Fruit fly (Drosophila melanogaster) whole organism, embryonic: ENCODE measurements around the gene CG32202.

Source experiments
- CG14050 ChIP-seq: fragments of 200-800 bp; sonication (Bioruptor generic); IDR thresholded peaks from 3 replicates; pipeline ENCODE4 v1.3.6; 2022; ENCODE audit warnings: missing biosample characterization, missing genetic modification characterization
- CG6854 ChIP-seq: fragments of 200-800 bp; sonication (Bioruptor generic); optimal IDR thresholded peaks from 3 replicates; lab custom pipeline; 2017; ENCODE audit warnings: missing biosample characterization, mild to moderate bottlenecking, missing genetic modification characterization
- Eip74EF ChIP-seq, 2 experiments: fragments of 200-800 bp in 1 of 2; fragments of >200 bp in 1 of 2; sonication (Bioruptor generic) in 1 of 2; optimal IDR thresholded peaks; 2 replicates each; lab custom pipeline; 2017 to 2019; ENCODE audit warnings: missing biosample characterization in 2 of 2, missing genetic modification characterization in 2 of 2, mild to moderate bottlenecking in 1 of 2, moderate library complexity in 1 of 2
- Ets97D ChIP-seq: fragments of 200-800 bp; sonication (Bioruptor generic); optimal IDR thresholded peaks from 3 replicates; lab custom pipeline; 2016; ENCODE audit warnings: missing biosample characterization, missing genetic modification characterization
- h ChIP-seq: fragments of >200 bp; optimal IDR thresholded peaks from 2 replicates; lab custom pipeline; 2017
- nerfin-2 ChIP-seq: fragments of 200-800 bp; sonication (Bioruptor generic); IDR thresholded peaks from 2 replicates; pipeline ENCODE4 v1.3.6; 2022; ENCODE audit warnings: missing biosample characterization, missing genetic modification characterization; ENCODE audit not compliant: partially characterized antibody
- seq ChIP-seq: fragments of 200-800 bp; sonication (Bioruptor generic); IDR thresholded peaks from 2 replicates; pipeline ENCODE4 v1.3.6; 2022; ENCODE audit warnings: missing biosample characterization, missing genetic modification characterization
- sim ChIP-seq: fragments of 200-800 bp; sonication (Bioruptor generic); IDR thresholded peaks from 2 replicates; pipeline ENCODE4 v1.3.6; 2022; ENCODE audit warnings: missing biosample characterization, missing genetic modification characterization

DNA sequence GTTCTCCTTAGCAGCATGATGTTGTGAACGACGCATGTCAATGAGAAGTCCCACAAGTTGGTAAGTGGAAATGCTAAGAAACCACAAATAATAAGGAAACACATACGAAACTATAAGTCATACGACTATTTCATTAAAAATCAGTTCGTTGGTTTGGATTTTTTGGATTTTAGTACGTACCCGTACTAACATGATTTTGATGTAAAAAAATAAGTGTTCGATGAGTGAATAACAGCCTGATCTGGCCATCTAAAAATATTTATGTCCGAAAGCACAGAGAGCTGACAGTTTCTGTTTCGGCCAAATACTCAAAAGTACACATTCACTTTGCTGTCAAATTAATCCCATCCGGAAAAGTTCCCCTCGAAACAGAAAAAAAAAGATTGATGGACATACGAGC, 11.9 kb downstream of the CG32202 start, which contains the start of gene CG6893:
- no peak for TF ChIP-seq h (lab: Kevin White, UChicago)
- TF ChIP-seq Ets97D (GFP tag; lab: Kevin White, UChicago), result no peak
- no peak for TF ChIP-seq nerfin-2 (GFP tag; lab: Robert Waterston, UW)
- TF ChIP-seq CG14050 (GFP tag; lab: Robert Waterston, UW), result no peak
- no peak for TF ChIP-seq Eip74EF (GFP tag; optimal IDR thresholded peaks at IDR 0.05; lab: Kevin White, UChicago)
- TF ChIP-seq seq, result no peak
- TF ChIP-seq CG6854, result no peak
- TF ChIP-seq sim (GFP tag; lab: Robert Waterston, UW), result no peak
